Fruit fly (Drosophila melanogaster) whole organism, pupa: Measurements from ENCODE around the gene Hsp67Ba.

Experiments
- CG10348 ChIP-seq: fragments of 200-800 bp; sonication (Bioruptor generic); IDR thresholded peaks from 2 replicates; pipeline ENCODE4 v1.3.6; 2022; ENCODE audit warnings: missing biosample characterization, missing genetic modification characterization
- CG12605 ChIP-seq: fragments of 200-800 bp; sonication (Bioruptor generic); IDR thresholded peaks from 2 replicates; pipeline ENCODE4 v1.3.6; 2022; ENCODE audit warnings: missing biosample characterization, missing genetic modification characterization
- CG13204 ChIP-seq: fragments of 200-800 bp; sonication (Bioruptor generic); optimal IDR thresholded peaks from 2 replicates; lab custom pipeline; 2018; ENCODE audit warnings: missing biosample characterization, mild to moderate bottlenecking, missing genetic modification characterization, moderate library complexity
- CG14655 ChIP-seq: fragments of 200-800 bp; sonication (Bioruptor generic); optimal IDR thresholded peaks from 3 replicates; lab custom pipeline; 2017; ENCODE audit warnings: mild to moderate bottlenecking, missing biosample characterization, missing genetic modification reagents, missing genetic modification characterization
- CG15710 ChIP-seq: fragments of 200-800 bp; sonication (Bioruptor generic); optimal IDR thresholded peaks from 2 replicates; lab custom pipeline; 2018; ENCODE audit warnings: missing biosample characterization, mild to moderate bottlenecking, missing genetic modification characterization, moderate library complexity
- CG17806 ChIP-seq: fragments of 200-800 bp; sonication (Bioruptor generic); optimal IDR thresholded peaks from 2 replicates; lab custom pipeline; 2018; ENCODE audit warnings: missing biosample characterization, mild to moderate bottlenecking, missing genetic modification characterization, moderate library complexity
- CG32121 ChIP-seq: fragments of 200-800 bp; sonication (Bioruptor generic); IDR thresholded peaks from 2 replicates; pipeline ENCODE4 v1.3.6; 2022; ENCODE audit warnings: missing biosample characterization, missing genetic modification characterization
- CG34367 ChIP-seq: fragments of 200-800 bp; sonication (Bioruptor generic); optimal IDR thresholded peaks from 2 replicates; lab custom pipeline; 2018; ENCODE audit warnings: missing biosample characterization, mild to moderate bottlenecking, missing genetic modification characterization
- CG4496 ChIP-seq: fragments of 200-800 bp; sonication (Bioruptor generic); IDR thresholded peaks from 3 replicates; pipeline ENCODE4 v1.3.6; 2022; ENCODE audit warnings: missing biosample characterization, missing genetic modification characterization
- CG8159 ChIP-seq: fragments of 200-800 bp; sonication (Bioruptor generic); optimal IDR thresholded peaks from 3 replicates; lab custom pipeline; 2018; ENCODE audit warnings: missing biosample characterization, mild to moderate bottlenecking, missing genetic modification characterization, moderate library complexity
- CG8301 ChIP-seq: fragments of 200-800 bp; sonication (Bioruptor generic); optimal IDR thresholded peaks from 2 replicates; lab custom pipeline; 2018; ENCODE audit warnings: missing biosample characterization, mild to moderate bottlenecking, missing genetic modification characterization
- CG9948 ChIP-seq: fragments of 200-800 bp; sonication (Bioruptor generic); optimal IDR thresholded peaks from 2 replicates; lab custom pipeline; 2018; ENCODE audit warnings: missing biosample characterization, mild to moderate bottlenecking, missing genetic modification characterization, moderate library complexity
- D1 ChIP-seq: fragments of 200-800 bp; sonication (Bioruptor generic); optimal IDR thresholded peaks from 2 replicates; lab custom pipeline; 2018; ENCODE audit warnings: missing biosample characterization, mild to moderate bottlenecking, missing genetic modification characterization, moderate library complexity
- EcR ChIP-seq: fragments of 200-800 bp; sonication (Bioruptor generic); optimal IDR thresholded peaks from 3 replicates; lab custom pipeline; 2019; ENCODE audit warnings: missing biosample characterization, missing genetic modification characterization, mild to moderate bottlenecking, moderate library complexity, missing genetic modification reagents
- Ets98B ChIP-seq: fragments of 200-800 bp; sonication (Bioruptor generic); IDR thresholded peaks from 2 replicates; pipeline ENCODE4 v1.3.6; 2022; ENCODE audit warnings: missing biosample characterization, missing genetic modification characterization
- Pif1A ChIP-seq: fragments of 200-800 bp; sonication (Bioruptor generic); optimal IDR thresholded peaks from 3 replicates; lab custom pipeline; 2016; ENCODE audit warnings: missing biosample characterization, missing genetic modification characterization
- Pif1B ChIP-seq: fragments of 200-800 bp; sonication (Bioruptor generic); optimal IDR thresholded peaks from 3 replicates; lab custom pipeline; 2016; ENCODE audit warnings: missing biosample characterization, missing genetic modification characterization
- Snoo ChIP-seq: fragments of 200-800 bp; sonication (Bioruptor generic); optimal IDR thresholded peaks from 3 replicates; lab custom pipeline; 2017; ENCODE audit warnings: missing biosample characterization, mild to moderate bottlenecking, missing genetic modification characterization, inconsistent platforms
- fd96Ca ChIP-seq: fragments of 200-800 bp; sonication (Bioruptor generic); IDR thresholded peaks from 3 replicates; pipeline ENCODE4 v1.3.6; 2022; ENCODE audit warnings: missing biosample characterization, missing genetic modification characterization
- gl ChIP-seq: fragments of 200-800 bp; sonication (Bioruptor generic); optimal IDR thresholded peaks from 2 replicates; lab custom pipeline; 2018; ENCODE audit warnings: missing biosample characterization, mild to moderate bottlenecking, missing genetic modification characterization
- rn ChIP-seq: fragments of 200-800 bp; sonication (Bioruptor generic); IDR thresholded peaks from 2 replicates; pipeline ENCODE4 v1.3.6; 2022; ENCODE audit warnings: missing biosample characterization, missing genetic modification characterization

Hsp67Ba gene

dm6 chr3L:9356138-9356753 is 23.1 kb downstream of the Hsp67Ba start:
- TF ChIP-seq CG9948 (tag; lab: Kevin White, UChicago) (no peak), CG4496 (GFP tag; lab: Robert Waterston, UW) (no peak), CG14655 (GFP tag; lab: Kevin White, UChicago) (no peak), Pif1A (GFP tag; lab: Kevin White, UChicago) (no peak), rn (GFP tag; lab: Robert Waterston, UW) (no peak), CG8159 (tag; lab: Kevin White, UChicago) (no peak), Ets98B (GFP tag; lab: Robert Waterston, UW) (no peak), EcR (GFP tag; lab: Kevin White, UChicago) (peak; percentile 65)

DNA sequence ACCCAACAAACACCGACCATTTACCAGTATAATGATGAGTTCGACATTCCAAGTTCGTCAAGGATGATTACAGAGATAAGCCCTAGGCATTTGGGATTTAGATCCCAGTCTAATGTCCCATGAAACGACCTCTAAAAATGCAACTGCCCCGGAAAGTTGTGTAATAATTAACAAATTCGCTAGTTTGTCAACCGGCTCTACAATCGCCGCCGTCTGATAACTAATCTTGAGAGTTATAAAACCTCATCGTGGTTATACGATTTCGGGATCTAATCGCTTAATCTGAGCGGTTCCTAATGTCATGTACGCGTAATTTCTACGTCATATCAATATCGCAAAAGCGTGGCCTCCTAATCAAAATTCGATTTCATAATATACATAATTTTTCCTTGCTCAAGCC is 23.8 kb downstream of the Hsp67Ba start:
- no peak for TF ChIP-seq CG34367 (tag; lab: Kevin White, UChicago)
- no peak for TF ChIP-seq rn (GFP tag; lab: Robert Waterston, UW)
- TF ChIP-seq CG14655 (GFP tag; lab: Kevin White, UChicago), result no peak
- TF ChIP-seq CG17806 (tag; lab: Kevin White, UChicago), result no peak
- no peak for TF ChIP-seq CG4496 (GFP tag; lab: Robert Waterston, UW)

dm6 chr3L:9353733-9354132 is 25.6 kb downstream of the Hsp67Ba start, which contains the start of gene CG32040:
TSS of gene CG32040 (plus strand) at chr3L:9354033.
- TF ChIP-seq gl (tag; lab: Kevin White, UChicago), result no peak
- TF ChIP-seq CG12605 (GFP tag; lab: Robert Waterston, UW), result no peak
- TF ChIP-seq CG14655 (GFP tag; lab: Kevin White, UChicago), result no peak
- TF ChIP-seq CG9948 (tag; lab: Kevin White, UChicago), result no peak
- TF ChIP-seq CG34367 (tag; lab: Kevin White, UChicago), result no peak
- no peak for TF ChIP-seq D1 (tag; lab: Kevin White, UChicago)

DNA sequence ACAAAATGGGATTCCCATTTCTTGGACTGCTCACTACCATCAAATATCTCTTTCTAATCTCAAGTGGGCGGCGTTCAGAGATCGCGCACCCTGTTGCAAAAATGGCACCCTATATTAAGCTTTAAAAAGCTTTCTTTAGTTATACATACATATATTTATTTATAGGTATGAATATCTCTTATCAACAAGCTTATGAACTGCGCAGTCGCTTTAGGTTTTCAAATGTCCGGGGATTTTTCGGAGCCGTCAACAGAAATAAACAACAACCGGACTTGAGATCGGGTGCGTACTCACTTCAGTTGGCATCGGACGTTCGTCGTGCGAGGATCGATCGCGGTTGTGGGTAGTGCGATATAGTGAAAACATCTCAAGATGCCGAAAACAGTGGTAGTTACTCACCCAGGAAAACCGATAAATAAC is 30.0 kb downstream of the Hsp67Ba start, which contains the start of gene PGRP-LF:
Gene PGRP-LF (plus strand): TSS at position 296 of the 420 bp plus-strand sequence.
- TF ChIP-seq Pif1B (GFP tag; lab: Kevin White, UChicago) (peak; percentile 7), EcR (GFP tag; lab: Kevin White, UChicago) (no peak), CG32121 (GFP tag; lab: Robert Waterston, UW) (0 out of 2 replicates have a peak, but pooled peaks have one; percentile 16), CG12605 (GFP tag; lab: Robert Waterston, UW) (peak; percentile 16; the same call in 1 of the 2 replicates), fd96Ca (GFP tag; lab: Robert Waterston, UW) (peak; percentile 43; the same call in 1 of the 3 replicates), Snoo (tag; lab: Kevin White, UChicago) (peak; percentile 10), CG9948 (tag; lab: Kevin White, UChicago) (no peak), CG4496 (GFP tag; lab: Robert Waterston, UW) (0 out of 3 replicates have a peak, but pooled peaks have one; percentile 8), CG8159 (tag; lab: Kevin White, UChicago) (no peak)

DNA sequence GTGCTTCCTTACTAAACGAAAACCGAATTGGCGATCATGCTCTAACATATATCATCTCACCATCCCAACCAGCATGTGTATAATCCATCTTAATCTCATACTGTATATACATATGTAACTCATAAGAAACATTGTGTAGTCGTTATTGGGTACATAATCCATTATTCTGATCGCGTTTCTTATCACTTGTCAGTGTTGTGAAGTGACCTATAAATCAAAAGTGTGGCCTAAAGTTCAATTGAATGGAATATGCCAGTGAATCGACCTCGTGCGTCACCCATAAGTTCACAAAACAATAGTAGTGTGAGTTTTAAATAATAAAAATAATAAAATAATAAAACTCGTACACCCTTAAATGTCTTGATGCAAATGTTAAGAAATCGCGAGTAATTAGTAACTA is 34.2 kb downstream of the Hsp67Ba start:
- no peak for TF ChIP-seq CG14655 (GFP tag; lab: Kevin White, UChicago)
- TF ChIP-seq CG8159 (tag; lab: Kevin White, UChicago), result no peak
- TF ChIP-seq fd96Ca (GFP tag; lab: Robert Waterston, UW), result no peak
- no peak for TF ChIP-seq CG17806 (tag; lab: Kevin White, UChicago)
- TF ChIP-seq EcR (GFP tag; lab: Kevin White, UChicago), result no peak
- TF ChIP-seq CG4496 (GFP tag; lab: Robert Waterston, UW), result no peak
- no peak for TF ChIP-seq Ets98B (GFP tag; lab: Robert Waterston, UW)
- TF ChIP-seq CG34367 (tag; lab: Kevin White, UChicago), result no peak
- TF ChIP-seq CG15710 (tag; lab: Kevin White, UChicago), result no peak
- TF ChIP-seq D1 (tag; lab: Kevin White, UChicago), result no peak
- TF ChIP-seq Pif1A (GFP tag; lab: Kevin White, UChicago), result no peak
- TF ChIP-seq CG9948 (tag; lab: Kevin White, UChicago), result no peak
- TF ChIP-seq gl (tag; lab: Kevin White, UChicago), result no peak
- no peak for TF ChIP-seq CG12605 (GFP tag; lab: Robert Waterston, UW)
- no peak for TF ChIP-seq Snoo (tag; lab: Kevin White, UChicago)
- TF ChIP-seq Pif1B (GFP tag; lab: Kevin White, UChicago), result no peak
- TF ChIP-seq CG32121 (GFP tag; lab: Robert Waterston, UW), result no peak
- TF ChIP-seq rn (GFP tag; lab: Robert Waterston, UW), result no peak
- TF ChIP-seq CG10348, result no peak

- TF ChIP-seq rn (GFP tag; lab: Robert Waterston, UW) (no peak), CG8159 (tag; lab: Kevin White, UChicago) (no peak), CG13204 (no peak), CG9948 (tag; lab: Kevin White, UChicago) (no peak), CG4496 (GFP tag; lab: Robert Waterston, UW) (no peak), Snoo (tag; lab: Kevin White, UChicago) (no peak), CG17806 (tag; lab: Kevin White, UChicago) (no peak), Pif1A (GFP tag; lab: Kevin White, UChicago) (no peak), CG32121 (GFP tag; lab: Robert Waterston, UW) (no peak), CG15710 (tag; lab: Kevin White, UChicago) (no peak), Pif1B (GFP tag; lab: Kevin White, UChicago) (no peak), CG14655 (GFP tag; lab: Kevin White, UChicago) (no peak), CG8301 (tag; lab: Kevin White, UChicago) (no peak), fd96Ca (GFP tag; lab: Robert Waterston, UW) (no peak), Ets98B (GFP tag; lab: Robert Waterston, UW) (no peak), D1 (tag; lab: Kevin White, UChicago) (no peak), CG34367 (tag; lab: Kevin White, UChicago) (no peak), CG10348 (no peak), CG12605 (GFP tag; lab: Robert Waterston, UW) (no peak), gl (tag; lab: Kevin White, UChicago) (no peak)
Observed at dm6 chr3L:9343963-9344362, 35.4 kb downstream of the Hsp67Ba start.
